Fruit fly (Drosophila melanogaster) whole organism, embryonic: Measurements from ENCODE around the gene IKKepsilon.

Experiments
- CG11456 ChIP-seq: fragments of 200-800 bp; sonication (Bioruptor generic); IDR thresholded peaks from 3 replicates; pipeline ENCODE4 v1.3.6; 2022; ENCODE audit warnings: missing biosample characterization, missing genetic modification characterization
- CG12236 ChIP-seq: fragments of 200-800 bp; sonication (Bioruptor generic); optimal IDR thresholded peaks from 2 replicates; lab custom pipeline; 2016; ENCODE audit warnings: missing biosample characterization, missing genetic modification characterization
- CG12769 ChIP-seq: fragments of 200-800 bp; sonication (Bioruptor generic); optimal IDR thresholded peaks from 2 replicates; lab custom pipeline; 2019; ENCODE audit warnings: missing biosample characterization, mild to moderate bottlenecking, missing genetic modification characterization, moderate library complexity
- CG13894 ChIP-seq: fragments of 200-800 bp; sonication (Bioruptor generic); optimal IDR thresholded peaks from 3 replicates; lab custom pipeline; 2018; ENCODE audit warnings: missing biosample characterization, mild to moderate bottlenecking, missing genetic modification characterization, moderate library complexity
- CG15073 ChIP-seq: fragments of 200-800 bp; sonication (Bioruptor generic); optimal IDR thresholded peaks from 2 replicates; lab custom pipeline; 2016; ENCODE audit warnings: missing biosample characterization, missing genetic modification characterization
- CG15696 ChIP-seq: fragments of 200-800 bp; sonication (Bioruptor generic); optimal IDR thresholded peaks from 2 replicates; lab custom pipeline; 2019; ENCODE audit warnings: missing biosample characterization, mild to moderate bottlenecking, missing genetic modification characterization, moderate library complexity
- CG17359 ChIP-seq: fragments of 200-800 bp; sonication (Bioruptor generic); optimal IDR thresholded peaks from 3 replicates; lab custom pipeline; 2018; ENCODE audit warnings: missing biosample characterization, mild to moderate bottlenecking, missing genetic modification characterization, moderate library complexity
- CG17361 ChIP-seq: fragments of 200-800 bp; sonication (Bioruptor generic); IDR thresholded peaks from 3 replicates; pipeline ENCODE4 v1.3.6; 2022; ENCODE audit warnings: missing biosample characterization, missing genetic modification characterization
- CG17568 ChIP-seq: fragments of 200-800 bp; sonication (Bioruptor generic); optimal IDR thresholded peaks from 2 replicates; lab custom pipeline; 2018; ENCODE audit warnings: missing biosample characterization, mild to moderate bottlenecking, missing genetic modification characterization, moderate library complexity
- CG2129 ChIP-seq: fragments of 200-800 bp; sonication (Bioruptor generic); IDR thresholded peaks from 2 replicates; pipeline ENCODE4 v1.3.6; 2022; ENCODE audit warnings: missing biosample characterization, missing genetic modification characterization; ENCODE audit not compliant: partially characterized antibody
- CG2202 ChIP-seq: fragments of 200-800 bp; sonication (Bioruptor generic); optimal IDR thresholded peaks from 2 replicates; lab custom pipeline; 2018; ENCODE audit warnings: missing biosample characterization, mild to moderate bottlenecking, missing genetic modification characterization
- CG2712 ChIP-seq: fragments of 200-800 bp; optimal IDR thresholded peaks from 3 replicates; lab custom pipeline; 2019; ENCODE audit warnings: missing biosample characterization, mild to moderate bottlenecking, missing genetic modification characterization, moderate library complexity
- CG30431 ChIP-seq: fragments of 200-800 bp; sonication (Bioruptor generic); optimal IDR thresholded peaks from 2 replicates; lab custom pipeline; 2017; ENCODE audit warnings: missing biosample characterization, missing genetic modification characterization
- CG3065 ChIP-seq: fragments of 200-800 bp; sonication (Bioruptor generic); optimal IDR thresholded peaks from 2 replicates; lab custom pipeline; 2016; ENCODE audit warnings: missing biosample characterization, missing genetic modification characterization
- CG31224 ChIP-seq: fragments of 200-800 bp; sonication (Bioruptor generic); IDR thresholded peaks from 2 replicates; pipeline ENCODE4 v1.3.6; 2022; ENCODE audit warnings: missing biosample characterization, missing genetic modification characterization
- CG34224 ChIP-seq: fragments of 200-800 bp; sonication (Bioruptor generic); IDR thresholded peaks from 3 replicates; pipeline ENCODE4 v1.3.6; 2022; ENCODE audit warnings: missing biosample characterization, missing genetic modification characterization; ENCODE audit not compliant: partially characterized antibody
- CG34422 ChIP-seq: fragments of 200-800 bp; sonication (Bioruptor generic); IDR thresholded peaks from 3 replicates; pipeline ENCODE4 v1.3.6; 2022; ENCODE audit warnings: missing biosample characterization, missing genetic modification characterization
- CG3838 ChIP-seq: fragments of 200-800 bp; sonication (Bioruptor generic); optimal IDR thresholded peaks from 3 replicates; lab custom pipeline; 2016; ENCODE audit warnings: missing biosample characterization, missing genetic modification characterization
- CG42726 ChIP-seq: fragments of 200-800 bp; sonication (Bioruptor generic); IDR thresholded peaks from 2 replicates; pipeline ENCODE4 v1.3.6; 2022; ENCODE audit warnings: missing biosample characterization, missing genetic modification characterization; ENCODE audit not compliant: partially characterized antibody
- CG4424 ChIP-seq: fragments of 200-800 bp; sonication (Bioruptor generic); optimal IDR thresholded peaks from 3 replicates; lab custom pipeline; 2016; ENCODE audit warnings: missing biosample characterization, missing genetic modification characterization
- CG4617 ChIP-seq: fragments of 200-800 bp; sonication (Bioruptor generic); optimal IDR thresholded peaks from 3 replicates; lab custom pipeline; 2016; ENCODE audit warnings: missing biosample characterization, missing genetic modification characterization, borderline replicate concordance
- CG5180 ChIP-seq: fragments of 200-800 bp; sonication (Bioruptor generic); optimal IDR thresholded peaks from 3 replicates; lab custom pipeline; 2017; ENCODE audit warnings: missing biosample characterization, missing genetic modification characterization, mild to moderate bottlenecking, moderate library complexity, missing genetic modification reagents
- CG7786 ChIP-seq: fragments of 200-800 bp; sonication (Bioruptor generic); optimal IDR thresholded peaks from 2 replicates; lab custom pipeline; 2016; ENCODE audit warnings: missing biosample characterization, missing genetic modification characterization
- CG9797 ChIP-seq: fragments of 200-800 bp; sonication (Bioruptor generic); optimal IDR thresholded peaks from 3 replicates; lab custom pipeline; 2018; ENCODE audit warnings: missing biosample characterization, mild to moderate bottlenecking, missing genetic modification characterization
- Dbx ChIP-seq: fragments of 200-800 bp; sonication (Bioruptor generic); IDR thresholded peaks from 3 replicates; pipeline ENCODE4 v1.3.6; 2022; ENCODE audit warnings: missing biosample characterization, missing genetic modification characterization
- Deaf1 ChIP-seq: fragments of 200-800 bp; optimal IDR thresholded peaks from 3 replicates; lab custom pipeline; 2019; ENCODE audit warnings: missing biosample characterization, mild to moderate bottlenecking, missing genetic modification characterization, moderate library complexity
- Ets97D ChIP-seq: fragments of 200-800 bp; sonication (Bioruptor generic); optimal IDR thresholded peaks from 3 replicates; lab custom pipeline; 2016; ENCODE audit warnings: missing biosample characterization, missing genetic modification characterization
- GATAe ChIP-seq: fragments of 200-800 bp; sonication (Bioruptor generic); conservative IDR thresholded peaks from 2 replicates; pipeline ENCODE4 v1.3.6; 2022; ENCODE audit warnings: missing biosample characterization, missing genetic modification characterization
- HLH3B ChIP-seq: fragments of 200-800 bp; sonication (Bioruptor generic); IDR thresholded peaks from 2 replicates; pipeline ENCODE4 v1.3.6; 2022; ENCODE audit warnings: missing biosample characterization, missing genetic modification characterization
- Nf-YC ChIP-seq: fragments of 200-800 bp; optimal IDR thresholded peaks from 3 replicates; lab custom pipeline; 2019; ENCODE audit warnings: missing biosample characterization, mild to moderate bottlenecking, missing genetic modification characterization, moderate library complexity
- Trl ChIP-seq, 3 experiments: fragments of >200 bp in 2 of 3; fragments of 200-800 bp in 1 of 3; sonication (Bioruptor generic) in 1 of 3; optimal IDR thresholded peaks; 2 replicates in 1 of 3; 3 replicates in 2 of 3; lab custom pipeline; 2016 to 2017; ENCODE audit warnings: missing biosample characterization in 1 of 3, missing genetic modification characterization in 1 of 3
- ase ChIP-seq: fragments of 200-800 bp; sonication (Bioruptor generic); IDR thresholded peaks from 3 replicates; pipeline ENCODE4 v1.3.6; 2022; ENCODE audit warnings: missing biosample characterization, missing genetic modification characterization
- crc ChIP-seq: fragments of 200-800 bp; sonication (Bioruptor generic); optimal IDR thresholded peaks from 2 replicates; lab custom pipeline; 2016; ENCODE audit warnings: missing biosample characterization, missing genetic modification characterization
- dmrt11E ChIP-seq: fragments of 200-800 bp; sonication (Bioruptor generic); optimal IDR thresholded peaks from 3 replicates; lab custom pipeline; 2018; ENCODE audit warnings: missing biosample characterization, mild to moderate bottlenecking, missing genetic modification characterization, moderate library complexity
- eyg ChIP-seq: fragments of 200-800 bp; sonication (Bioruptor generic); optimal IDR thresholded peaks from 3 replicates; lab custom pipeline; 2016; ENCODE audit warnings: missing biosample characterization, missing genetic modification characterization
- fd102C ChIP-seq: fragments of 200-800 bp; sonication (Bioruptor generic); optimal IDR thresholded peaks from 2 replicates; lab custom pipeline; 2018; ENCODE audit warnings: missing biosample characterization, mild to moderate bottlenecking, missing genetic modification characterization, moderate library complexity
- hkb ChIP-seq, 2 experiments: fragments of 200-800 bp in 1 of 2; fragments of >200 bp in 1 of 2; sonication (Bioruptor generic) in 1 of 2; IDR thresholded peaks in 1 of 2; optimal IDR thresholded peaks in 1 of 2; 2 replicates each; pipeline versions ENCODE4 v1.3.6 to Lab custom; 2017 to 2022; ENCODE audit warnings: missing biosample characterization in 1 of 2, missing genetic modification characterization in 1 of 2
- kni ChIP-seq: fragments of 200-800 bp; sonication (Bioruptor generic); optimal IDR thresholded peaks from 3 replicates; lab custom pipeline; 2017; ENCODE audit warnings: mild to moderate bottlenecking, missing biosample characterization, missing genetic modification reagents, missing genetic modification characterization
- ro ChIP-seq: fragments of 200-800 bp; sonication (Bioruptor generic); IDR thresholded peaks from 2 replicates; pipeline ENCODE4 v1.3.6; 2022; ENCODE audit warnings: missing biosample characterization, missing genetic modification characterization
- shn ChIP-seq: fragments of 200-800 bp; sonication (Bioruptor generic); optimal IDR thresholded peaks from 3 replicates; lab custom pipeline; 2016; ENCODE audit warnings: missing biosample characterization, missing genetic modification characterization
- sima ChIP-seq: fragments of 200-800 bp; sonication (Bioruptor generic); optimal IDR thresholded peaks from 2 replicates; lab custom pipeline; 2016; ENCODE audit warnings: missing biosample characterization, missing genetic modification characterization
- sisA ChIP-seq: fragments of 200-800 bp; sonication (Bioruptor generic); IDR thresholded peaks from 2 replicates; pipeline ENCODE4 v1.3.6; 2022; ENCODE audit warnings: missing biosample characterization, missing genetic modification characterization
- tll ChIP-seq, 2 experiments: fragments of 200-800 bp in 1 of 2; fragments of >200 bp in 1 of 2; sonication (Bioruptor generic) in 1 of 2; optimal IDR thresholded peaks; 2 replicates each; lab custom pipeline; 2017 to 2019; ENCODE audit warnings: missing biosample characterization in 2 of 2, missing genetic modification characterization in 2 of 2, mild to moderate bottlenecking in 1 of 2, moderate library complexity in 1 of 2
- trh ChIP-seq: fragments of 200-800 bp; sonication (Bioruptor generic); optimal IDR thresholded peaks from 2 replicates; lab custom pipeline; 2016; ENCODE audit warnings: missing biosample characterization, missing genetic modification characterization
- vvl ChIP-seq: fragments of 200-800 bp; sonication (Bioruptor generic); IDR thresholded peaks from 2 replicates; pipeline ENCODE4 v1.3.6; 2022; ENCODE audit warnings: missing biosample characterization, missing genetic modification characterization
- wek ChIP-seq: fragments of 200-800 bp; sonication (Bioruptor generic); optimal IDR thresholded peaks from 3 replicates; lab custom pipeline; 2018; ENCODE audit warnings: missing biosample characterization, mild to moderate bottlenecking, missing genetic modification characterization, moderate library complexity
- zen2 ChIP-seq: fragments of 200-800 bp; sonication (Bioruptor generic); IDR thresholded peaks from 3 replicates; pipeline ENCODE4 v1.3.6; 2022; ENCODE audit warnings: missing biosample characterization, missing genetic modification characterization; ENCODE audit not compliant: partially characterized antibody

Gene IKKepsilon

DNA sequence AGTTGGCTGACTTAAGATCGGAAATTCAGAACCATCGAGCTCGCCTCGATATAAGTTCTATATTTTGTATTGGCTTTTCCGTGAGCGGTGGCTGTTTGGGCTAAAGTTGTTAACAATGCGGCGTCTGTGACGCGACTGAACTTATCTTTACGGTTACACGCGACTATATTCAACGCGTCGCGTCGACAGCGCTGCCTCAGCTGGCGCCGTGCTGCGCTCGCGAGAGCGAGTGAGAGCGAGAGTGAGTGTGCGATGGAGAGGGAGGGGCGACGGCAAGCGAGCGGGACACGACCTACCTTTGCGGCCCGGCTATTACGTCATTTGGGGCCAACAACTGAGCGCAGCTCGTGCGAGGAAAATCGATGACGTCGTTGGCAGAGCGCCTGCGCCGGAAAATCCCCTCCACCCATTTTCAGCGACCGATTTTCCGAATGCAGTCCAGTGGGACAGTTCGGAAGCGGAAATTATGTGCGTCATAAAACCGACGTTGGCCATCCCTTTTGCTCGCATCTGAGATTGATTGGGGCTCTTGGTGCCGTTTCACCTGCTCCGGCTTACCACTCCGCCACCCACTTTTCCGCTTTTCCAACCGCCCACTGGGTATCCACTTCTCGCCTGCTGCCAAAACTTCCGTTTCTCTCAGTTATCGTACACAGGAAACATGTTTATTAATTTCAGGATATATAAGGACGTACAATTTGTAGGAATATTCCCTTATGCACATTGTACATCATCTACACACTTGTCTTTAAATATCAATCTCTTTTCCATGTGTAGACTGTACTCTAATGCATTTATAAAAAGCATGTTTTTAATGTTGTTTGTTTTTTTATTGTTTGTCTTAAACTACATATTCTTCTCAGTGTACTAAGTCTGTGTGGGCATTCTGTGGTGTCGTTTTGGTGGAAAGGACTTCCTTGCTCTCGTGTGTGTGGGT lies 38.9 kb downstream of the IKKepsilon start, which contains the start of gene Hr38 (continued):
- TF ChIP-seq CG34422 (GFP tag; lab: Robert Waterston, UW) (peak; percentile 48; the same call in 1 of the 3 replicates), CG3838 (GFP tag; lab: Kevin White, UChicago) (no peak), CG15696 (no peak), CG42726 (GFP tag; lab: Robert Waterston, UW) (0 out of 2 replicates have a peak, but pooled peaks have one; percentile 25), sisA (peak; percentile 49), shn (GFP tag; lab: Kevin White, UChicago) (no peak), sima (no peak), Trl (optimal IDR thresholded peaks at IDR 0.05; lab: Kevin White, UChicago) (peak; percentile 73 to 80), Trl (GFP tag; optimal IDR thresholded peaks at IDR 0.05; lab: Kevin White, UChicago) (peak; percentile 26), CG34224 (peak; percentile 66; the same call in 2 of the 3 replicates), CG7786 (peak; percentile 42), eyg (GFP tag; lab: Kevin White, UChicago) (peak; percentile 15), CG17359 (tag; lab: Kevin White, UChicago) (peak; percentile 64), CG4424 (GFP tag; lab: Kevin White, UChicago) (peak; percentile 10), ase (GFP tag; lab: Robert Waterston, UW) (no peak), wek (peak; percentile 0), Ets97D (GFP tag; lab: Kevin White, UChicago) (peak; percentile 12), CG2129 (GFP tag; lab: Robert Waterston, UW) (no peak), zen2 (GFP tag; lab: Robert Waterston, UW) (peak; percentile 46; the same call in 1 of the 3 replicates), vvl (GFP tag; lab: Robert Waterston, UW) (no peak), trh (GFP tag; lab: Kevin White, UChicago) (no peak), dmrt11E (no peak), crc (GFP tag; lab: Kevin White, UChicago) (no peak), CG17568 (GFP tag; lab: Kevin White, UChicago) (no peak), CG4617 (no peak), Dbx (GFP tag; lab: Robert Waterston, UW) (peak; percentile 20; the same call in 1 of the 3 replicates), ro (GFP tag; lab: Robert Waterston, UW) (no peak), Nf-YC (tag; lab: Kevin White, UChicago) (no peak)
- TF ChIP-seq, all 482 proteins: peak for 175

DNA sequence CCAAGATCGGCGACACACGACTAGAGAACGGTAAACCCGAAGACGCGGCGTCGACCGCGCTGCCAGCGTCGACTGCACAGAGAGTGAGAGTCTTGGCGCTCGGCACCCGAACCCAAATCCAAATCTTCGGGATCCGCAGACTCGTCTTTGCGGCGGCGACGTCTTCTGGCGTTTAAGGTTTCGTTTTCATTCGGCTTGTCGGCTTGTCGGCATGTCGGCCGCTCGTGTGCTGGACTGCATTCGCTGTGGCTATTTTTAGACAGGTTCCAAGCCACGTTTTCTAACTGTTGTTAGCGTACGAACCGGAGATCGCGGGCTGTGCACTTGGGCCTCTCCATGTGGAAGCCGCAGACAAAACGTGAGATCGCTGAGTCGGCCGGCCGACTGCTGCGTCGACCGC lies 40.2 kb downstream of the IKKepsilon start:
- TF ChIP-seq kni (GFP tag; lab: Kevin White, UChicago) (peak; percentile 83), CG2712 (tag; lab: Kevin White, UChicago) (peak; percentile 47), CG12769 (tag; lab: Kevin White, UChicago) (peak; percentile 69), fd102C (GFP tag; lab: Kevin White, UChicago) (no peak), CG5180 (GFP tag; lab: Kevin White, UChicago) (no peak), HLH3B (GFP tag; lab: Robert Waterston, UW) (no peak), CG15073 (GFP tag; lab: Kevin White, UChicago) (no peak), tll (GFP tag; optimal IDR thresholded peaks at IDR 0.05; lab: Kevin White, UChicago) (no peak), CG30431 (GFP tag; lab: Kevin White, UChicago) (no peak), CG2202 (tag; lab: Kevin White, UChicago) (peak; percentile 58), CG3065 (GFP tag; lab: Kevin White, UChicago) (no peak), Deaf1 (peak; percentile 99), CG12236 (GFP tag; lab: Kevin White, UChicago) (no peak), GATAe (GFP tag; lab: Robert Waterston, UW) (no peak), CG11456 (GFP tag; lab: Robert Waterston, UW) (no peak), hkb (optimal IDR thresholded peaks at IDR 0.05; lab: Kevin White, UChicago) (no peak), hkb (GFP tag; IDR thresholded peaks at IDR 0.05; lab: Robert Waterston, UW) (no peak), CG13894 (tag; lab: Kevin White, UChicago) (no peak), CG17361 (GFP tag; lab: Robert Waterston, UW) (peak; percentile 16; the same call in 1 of the 3 replicates), vvl (GFP tag; lab: Robert Waterston, UW) (0 out of 2 replicates have a peak, but pooled peaks have one; percentile 22), CG31224 (GFP tag; lab: Robert Waterston, UW) (no peak), CG9797 (GFP tag; lab: Kevin White, UChicago) (no peak)
